Fruit fly (Drosophila melanogaster): Measurements from ENCODE around the gene CG1265.

The CG1265 gene

dm6 chr3L:4270949-4271827 lies 16.6 kb downstream of the CG1265 start:
- no peak for TF ChIP-seq Rel (GFP tag; optimal IDR thresholded peaks at IDR 0.05)
- TF ChIP-seq Rel (tag; optimal IDR thresholded peaks at IDR 0.05) = peak; percentile 1
- no peak for TF ChIP-seq foxo (GFP tag; optimal IDR thresholded peaks at IDR 0.05)
- TF ChIP-seq HLH106 (tag; optimal IDR thresholded peaks at IDR 0.05) = no peak
- no peak for TF ChIP-seq Hr83 (GFP tag; optimal IDR thresholded peaks at IDR 0.05; ENCODE audit: poor library complexity, severe bottlenecking)
- no peak for TF ChIP-seq sv (GFP tag; optimal IDR thresholded peaks at IDR 0.05)
- TF ChIP-seq OdsH (GFP tag; optimal IDR thresholded peaks at IDR 0.05) = no peak
- no peak for TF ChIP-seq jim (GFP tag; optimal IDR thresholded peaks at IDR 0.05)
- TF ChIP-seq CrebA (GFP tag; optimal IDR thresholded peaks at IDR 0.05; ENCODE audit: borderline replicate concordance) = no peak

DNA sequence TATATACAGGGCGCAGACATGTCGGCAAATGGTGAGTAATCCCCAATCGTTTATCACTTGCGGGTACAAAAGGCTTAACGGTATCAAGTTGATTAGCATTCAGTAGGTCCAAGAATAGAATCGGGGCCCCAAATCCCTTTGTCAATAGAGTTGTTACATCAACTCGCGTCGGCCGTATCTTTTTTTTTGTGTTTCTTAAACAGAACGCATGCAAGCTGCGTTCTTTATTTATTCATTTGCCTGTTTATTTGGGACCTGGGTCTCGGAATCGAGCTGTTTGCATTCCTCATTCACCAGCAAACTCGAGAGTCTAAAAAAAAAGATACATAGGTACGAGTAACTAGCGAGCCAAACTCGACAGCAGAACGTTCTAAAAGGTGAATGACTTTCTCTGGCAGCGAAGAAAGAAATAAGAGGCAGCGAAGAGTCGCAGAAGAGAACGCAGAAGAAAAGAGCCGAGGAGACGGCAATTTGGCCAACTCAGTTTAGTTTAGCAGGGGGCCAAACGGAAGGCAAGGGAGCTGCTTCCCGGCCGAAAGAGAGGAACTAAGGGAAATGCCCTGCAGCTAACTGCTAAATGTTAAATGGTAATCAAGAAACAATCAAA lies 17.7 kb downstream of the CG1265 start:
- TF ChIP-seq jim (GFP tag; optimal IDR thresholded peaks at IDR 0.05) = no peak
- TF ChIP-seq psq (GFP tag; optimal IDR thresholded peaks at IDR 0.05) = peak; percentile 10

dm6 chr3L:4277796-4278195 lies 23.2 kb downstream of the CG1265 start, which contains the start of gene Ctl1:
TSS of gene Ctl1 (plus strand) at chr3L:4277962.
- TF ChIP-seq OdsH (GFP tag; optimal IDR thresholded peaks at IDR 0.05) = no peak
- no peak for TF ChIP-seq CG32264 (GFP tag; optimal IDR thresholded peaks at IDR 0.05)
- no peak for TF ChIP-seq Rel (GFP tag; optimal IDR thresholded peaks at IDR 0.05)
- TF ChIP-seq Rel (tag; optimal IDR thresholded peaks at IDR 0.05) = no peak
- TF ChIP-seq dmrt93B (GFP tag; optimal IDR thresholded peaks at IDR 0.05) = no peak
- no peak for TF ChIP-seq foxo (GFP tag; optimal IDR thresholded peaks at IDR 0.05)
- TF ChIP-seq usp (GFP tag; optimal IDR thresholded peaks at IDR 0.05) = no peak
- no peak for TF ChIP-seq Sp1 (GFP tag; optimal IDR thresholded peaks at IDR 0.05)
- no peak for TF ChIP-seq h (GFP tag; optimal IDR thresholded peaks at IDR 0.05)
- TF ChIP-seq CrebA (GFP tag; optimal IDR thresholded peaks at IDR 0.05; ENCODE audit: borderline replicate concordance) = no peak

DNA sequence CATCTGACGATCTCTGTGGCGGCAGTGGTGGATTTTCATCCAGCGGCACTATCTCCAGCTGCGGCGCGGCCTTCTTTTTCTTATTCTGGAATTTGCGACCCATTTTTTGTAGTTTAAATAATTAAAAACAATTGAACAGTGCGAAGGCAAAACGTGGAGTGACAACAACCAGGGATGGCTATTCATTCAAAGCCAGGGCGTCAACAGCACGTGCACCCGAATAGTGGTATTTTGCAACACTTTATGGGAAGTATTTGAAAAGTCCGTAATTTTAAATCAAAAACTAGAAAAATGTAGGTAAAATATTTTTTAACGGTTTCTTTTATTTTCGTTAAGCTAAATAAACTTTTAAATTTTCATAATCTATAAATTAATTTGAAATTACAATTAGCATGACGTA lies 28.1 kb downstream of the CG1265 start, which contains the start of gene CG11583:
Gene CG11583, minus strand, starts transcription at position 191 of the 400 bp plus-strand sequence.
- TF ChIP-seq dmrt93B (GFP tag; optimal IDR thresholded peaks at IDR 0.05) = no peak
- no peak for TF ChIP-seq dl (GFP tag; optimal IDR thresholded peaks at IDR 0.05; ENCODE audit: insufficient read depth in 1 of 2, partially characterized antibody in 2 of 2)
- TF ChIP-seq Jra (GFP tag; optimal IDR thresholded peaks at IDR 0.05) = no peak
- TF ChIP-seq CrebA (GFP tag; optimal IDR thresholded peaks at IDR 0.05; ENCODE audit: borderline replicate concordance) = no peak
- no peak for TF ChIP-seq br (GFP tag; optimal IDR thresholded peaks at IDR 0.05)
- no peak for TF ChIP-seq tai (GFP tag; optimal IDR thresholded peaks at IDR 0.05)
- no peak for TF ChIP-seq CG32264 (GFP tag; optimal IDR thresholded peaks at IDR 0.05)
- TF ChIP-seq N (GFP tag; optimal IDR thresholded peaks at IDR 0.05) = no peak
- no peak for TF ChIP-seq lola (GFP tag; optimal IDR thresholded peaks at IDR 0.05)
- TF ChIP-seq sage (GFP tag; optimal IDR thresholded peaks at IDR 0.05) = no peak
- TF ChIP-seq Hr78 (GFP tag; optimal IDR thresholded peaks at IDR 0.05) = no peak
- TF ChIP-seq Dfd (GFP tag; optimal IDR thresholded peaks at IDR 0.05) = no peak
- TF ChIP-seq psq (GFP tag; optimal IDR thresholded peaks at IDR 0.05) = peak; percentile 22
- no peak for TF ChIP-seq Abd-B (GFP tag; optimal IDR thresholded peaks at IDR 0.05)
- TF ChIP-seq rgr (GFP tag; optimal IDR thresholded peaks at IDR 0.05) = no peak
- no peak for TF ChIP-seq Hnf4 (GFP tag; optimal IDR thresholded peaks at IDR 0.05)
- TF ChIP-seq Hr83 (GFP tag; optimal IDR thresholded peaks at IDR 0.05; ENCODE audit: poor library complexity, severe bottlenecking) = peak; percentile 70
- peak; percentile 9 for TF ChIP-seq sv (GFP tag; optimal IDR thresholded peaks at IDR 0.05)
- TF ChIP-seq Vsx2 (GFP tag; optimal IDR thresholded peaks at IDR 0.05; ENCODE audit: partially characterized antibody) = no peak
- no peak for TF ChIP-seq pan (optimal IDR thresholded peaks at IDR 0.05)
- TF ChIP-seq brk (GFP tag; optimal IDR thresholded peaks at IDR 0.05) = no peak
- TF ChIP-seq Sp1 (GFP tag; optimal IDR thresholded peaks at IDR 0.05) = no peak
- TF ChIP-seq ey (GFP tag; optimal IDR thresholded peaks at IDR 0.05) = peak; percentile 41
- TF ChIP-seq usp (GFP tag; optimal IDR thresholded peaks at IDR 0.05) = no peak
- no peak for TF ChIP-seq h (GFP tag; optimal IDR thresholded peaks at IDR 0.05)
- TF ChIP-seq woc (GFP tag; optimal IDR thresholded peaks at IDR 0.05) = no peak
- no peak for TF ChIP-seq CG9705 (GFP tag; optimal IDR thresholded peaks at IDR 0.05)
- TF ChIP-seq Rel (GFP tag; optimal IDR thresholded peaks at IDR 0.05) = no peak
- TF ChIP-seq Rel (tag; optimal IDR thresholded peaks at IDR 0.05) = no peak
- no peak for TF ChIP-seq jim (GFP tag; optimal IDR thresholded peaks at IDR 0.05)
- no peak for TF ChIP-seq HLH106 (tag; optimal IDR thresholded peaks at IDR 0.05)
- TF ChIP-seq OdsH (GFP tag; optimal IDR thresholded peaks at IDR 0.05) = peak; percentile 32
- no peak for TF ChIP-seq fru (GFP tag; optimal IDR thresholded peaks at IDR 0.05)
- no peak for TF ChIP-seq Mio (GFP tag; optimal IDR thresholded peaks at IDR 0.05)
- TF ChIP-seq Dif (GFP tag; optimal IDR thresholded peaks at IDR 0.05; ENCODE audit: partially characterized antibody) = no peak
- peak; percentile 57 for TF ChIP-seq Myc (optimal IDR thresholded peaks at IDR 0.05)
- TF ChIP-seq GATAd (GFP tag; optimal IDR thresholded peaks at IDR 0.05) = no peak
- TF ChIP-seq dsf (GFP tag; optimal IDR thresholded peaks at IDR 0.05; ENCODE audit: borderline replicate concordance) = no peak
- no peak for TF ChIP-seq foxo (GFP tag; optimal IDR thresholded peaks at IDR 0.05)

All from whole organism, wandering third instar larva.